Worm (Caenorhabditis elegans): Measurements from ENCODE around the gene clec-85.

Gene clec-85

ce11 chrIV:2825460-2826103 is 25.1 kb upstream of the clec-85 start:
- TF ChIP-seq fkh-2 (tag; optimal IDR thresholded peaks at IDR 0.05) (no peak), zag-1 (tag; optimal IDR thresholded peaks at IDR 0.05) (no peak), unc-39 (tag; optimal IDR thresholded peaks at IDR 0.05) (no peak), fkh-10 (GFP tag; optimal IDR thresholded peaks at IDR 0.05) (no peak), ceh-28 (tag; optimal IDR thresholded peaks at IDR 0.05) (no peak), snpc-4 (tag; optimal IDR thresholded peaks at IDR 0.05) (peak; percentile 24), pqm-1 (tag; optimal IDR thresholded peaks at IDR 0.05) (no peak), hmg-11 (tag; optimal IDR thresholded peaks at IDR 0.05) (no peak), nhr-67 (tag; optimal IDR thresholded peaks at IDR 0.05) (no peak), skn-1 (tag; optimal IDR thresholded peaks at IDR 0.05) (no peak), elt-3 (tag; optimal IDR thresholded peaks at IDR 0.05) (no peak), tbx-2 (tag; optimal IDR thresholded peaks at IDR 0.05) (no peak), ceh-82 (tag; optimal IDR thresholded peaks at IDR 0.05) (no peak), lsy-12 (tag; optimal IDR thresholded peaks at IDR 0.05) (peak; percentile 53), nhr-12 (tag; optimal IDR thresholded peaks at IDR 0.05) (no peak)

ce11 chrIV:2826335-2826734 is 24.4 kb upstream of the clec-85 start:
- TF ChIP-seq lin-15B (tag; optimal IDR thresholded peaks at IDR 0.05) (no peak), ztf-11 (tag; optimal IDR thresholded peaks at IDR 0.05) (no peak), nhr-77 (tag; optimal IDR thresholded peaks at IDR 0.05) (no peak), unc-39 (tag; optimal IDR thresholded peaks at IDR 0.05) (no peak)

DNA sequence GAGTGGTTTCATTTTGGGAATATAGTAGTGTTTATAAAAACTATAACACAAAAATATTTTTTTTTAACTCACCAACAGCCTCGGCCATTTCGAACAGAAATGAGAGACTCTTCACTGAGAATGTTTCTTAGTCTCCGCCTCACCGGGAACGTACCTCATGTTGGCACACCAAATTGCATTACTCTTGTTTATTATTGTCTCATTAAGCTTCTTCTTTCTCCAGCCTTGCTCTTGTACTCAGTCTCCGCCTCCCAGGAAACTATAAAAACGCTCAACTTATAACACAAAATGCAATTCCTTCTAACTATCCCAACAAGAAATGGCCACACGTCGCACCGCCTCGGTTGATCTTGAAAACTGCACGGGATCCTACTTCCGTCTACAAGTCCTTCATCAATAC is 18.1 kb upstream of the clec-85 start, which contains the start of the genes Y54G2A.48 and pudl-1:
Y54G2A.48 (minus strand) TSS at position 101 of the 400 bp plus-strand sequence.
pudl-1 (plus strand) TSS at position 320 of the 400 bp plus-strand sequence.
- TF ChIP-seq nhr-25 (tag; optimal IDR thresholded peaks at IDR 0.05): no peak
- no peak for TF ChIP-seq ztf-4 (tag; optimal IDR thresholded peaks at IDR 0.05)
- TF ChIP-seq tbx-2 (tag; optimal IDR thresholded peaks at IDR 0.05): no peak
- no peak for TF ChIP-seq nhr-77 (tag; optimal IDR thresholded peaks at IDR 0.05)
- no peak for TF ChIP-seq elt-1 (tag; optimal IDR thresholded peaks at IDR 0.05)
- no peak for TF ChIP-seq egl-27 (tag; optimal IDR thresholded peaks at IDR 0.05)
- TF ChIP-seq lsy-12 (tag; optimal IDR thresholded peaks at IDR 0.05): no peak
- no peak for TF ChIP-seq fkh-10 (GFP tag; optimal IDR thresholded peaks at IDR 0.05)
- no peak for TF ChIP-seq unc-62 (GFP tag; optimal IDR thresholded peaks at IDR 0.05)
- no peak for TF ChIP-seq ceh-28 (tag; optimal IDR thresholded peaks at IDR 0.05)
- TF ChIP-seq ztf-11 (tag; optimal IDR thresholded peaks at IDR 0.05): no peak

ce11 chrIV:2834516-2834915 is 16.2 kb upstream of the clec-85 start, which contains the start of gene pudl-2:
TSS of gene pudl-2 (plus strand) at chrIV:2834816.
- TF ChIP-seq ceh-16 (tag; optimal IDR thresholded peaks at IDR 0.05) (no peak), aly-2 (tag; optimal IDR thresholded peaks at IDR 0.05) (no peak), nfya-1 (tag; optimal IDR thresholded peaks at IDR 0.05; ENCODE audit: insufficient read depth) (no peak)

- no peak for TF ChIP-seq fkh-2 (tag; optimal IDR thresholded peaks at IDR 0.05)
- no peak for TF ChIP-seq lin-15B (tag; optimal IDR thresholded peaks at IDR 0.05)
- TF ChIP-seq nhr-237 (tag; optimal IDR thresholded peaks at IDR 0.05): no peak
- no peak for TF ChIP-seq nhr-28 (tag; optimal IDR thresholded peaks at IDR 0.05)
Observed at ce11 chrIV:2835364-2835763, 15.3 kb upstream of the clec-85 start, which contains the start of gene clec-82. TSS of gene clec-82 (plus strand) at chrIV:2835664.

ce11 chrIV:2838308-2838707 is 12.4 kb upstream of the clec-85 start, which contains the start of gene Y54G2A.7:
TSS of gene Y54G2A.7 (plus strand) at chrIV:2838608.
- TF ChIP-seq R02D3.7 (tag; optimal IDR thresholded peaks at IDR 0.05) (no peak), elt-2 (tag; optimal IDR thresholded peaks at IDR 0.05) (peak; percentile 19), ceh-28 (tag; optimal IDR thresholded peaks at IDR 0.05) (no peak)

- peak; percentile 28 for TF ChIP-seq pha-4 (tag; optimal IDR thresholded peaks at IDR 0.05)
- TF ChIP-seq elt-2 (tag; optimal IDR thresholded peaks at IDR 0.05): peak; percentile 55
- peak; percentile 27 for TF ChIP-seq pqm-1 (tag; optimal IDR thresholded peaks at IDR 0.05)
- TF ChIP-seq nhr-12 (tag; optimal IDR thresholded peaks at IDR 0.05): no peak
Observed at ce11 chrIV:2841260-2841659, 9.4 kb upstream of the clec-85 start, which contains the start of gene clec-83. TSS of gene clec-83 (minus strand) at chrIV:2841472.

Data from whole organism, L3 larva.